Fruit fly (Drosophila melanogaster) whole organism, prepupa: ENCODE results near the gene CG13360.

ENCODE experiments used
- Blimp-1 ChIP-seq: fragments of 200-800 bp; sonication (Bioruptor generic); optimal IDR thresholded peaks from 3 replicates; lab custom pipeline; 2017; ENCODE audit warnings: missing biosample characterization, missing genetic modification characterization, mild to moderate bottlenecking, moderate library complexity, missing genetic modification reagents
- CG10631 ChIP-seq: fragments of 200-800 bp; sonication (Bioruptor generic); optimal IDR thresholded peaks from 2 replicates; lab custom pipeline; 2016; ENCODE audit warnings: missing biosample characterization, missing genetic modification characterization
- CG10669 ChIP-seq: fragments of 200-800 bp; sonication (Bioruptor generic); optimal IDR thresholded peaks from 3 replicates; lab custom pipeline; 2018; ENCODE audit warnings: missing biosample characterization, mild to moderate bottlenecking, missing genetic modification characterization, moderate library complexity
- CG15336 ChIP-seq: fragments of 200-800 bp; sonication (Bioruptor generic); IDR thresholded peaks from 2 replicates; pipeline ENCODE4 v1.3.6; 2022; ENCODE audit warnings: missing biosample characterization, missing genetic modification characterization
- CG1621 ChIP-seq: fragments of 200-800 bp; sonication (Bioruptor generic); optimal IDR thresholded peaks from 3 replicates; lab custom pipeline; 2018; ENCODE audit warnings: missing biosample characterization, mild to moderate bottlenecking, missing genetic modification characterization
- CG16779 ChIP-seq: fragments of 200-800 bp; sonication (Bioruptor generic); optimal IDR thresholded peaks from 3 replicates; lab custom pipeline; 2017; ENCODE audit warnings: missing biosample characterization, mild to moderate bottlenecking, missing genetic modification characterization
- CG3032 ChIP-seq: fragments of 200-800 bp; optimal IDR thresholded peaks from 2 replicates; lab custom pipeline; 2019; ENCODE audit warnings: missing biosample characterization, mild to moderate bottlenecking, missing genetic modification characterization, moderate library complexity
- CG31627 ChIP-seq: fragments of 200-800 bp; sonication (Bioruptor generic); optimal IDR thresholded peaks from 3 replicates; lab custom pipeline; 2016; ENCODE audit warnings: missing biosample characterization, missing genetic modification characterization
- CG3919 ChIP-seq: fragments of 200-800 bp; sonication (Bioruptor generic); optimal IDR thresholded peaks from 3 replicates; lab custom pipeline; 2016; ENCODE audit warnings: missing biosample characterization, missing genetic modification characterization
- CG4318 ChIP-seq: fragments of 200-800 bp; sonication (Bioruptor generic); optimal IDR thresholded peaks from 3 replicates; lab custom pipeline; 2017; ENCODE audit warnings: missing biosample characterization, mild to moderate bottlenecking, missing genetic modification characterization
- CG6163 ChIP-seq: fragments of 200-800 bp; sonication (Bioruptor generic); IDR thresholded peaks from 3 replicates; pipeline ENCODE4 v1.3.6; 2022; ENCODE audit warnings: missing biosample characterization, missing genetic modification characterization
- CG6792 ChIP-seq: fragments of 200-800 bp; sonication (Bioruptor generic); optimal IDR thresholded peaks from 3 replicates; lab custom pipeline; 2016; ENCODE audit warnings: missing biosample characterization, missing genetic modification characterization
- CG6808 ChIP-seq: fragments of 200-800 bp; sonication (Bioruptor generic); optimal IDR thresholded peaks from 3 replicates; lab custom pipeline; 2017; ENCODE audit warnings: missing biosample characterization, missing genetic modification characterization, mild to moderate bottlenecking, moderate library complexity, missing genetic modification reagents
- CG6854 ChIP-seq: fragments of 200-800 bp; sonication (Bioruptor generic); optimal IDR thresholded peaks from 2 replicates; lab custom pipeline; 2017; ENCODE audit warnings: missing biosample characterization, mild to moderate bottlenecking, missing genetic modification characterization
- CG8119 ChIP-seq: fragments of 200-800 bp; sonication (Bioruptor generic); IDR thresholded peaks from 3 replicates; pipeline ENCODE4 v1.3.6; 2022; ENCODE audit warnings: missing biosample characterization, missing genetic modification characterization
- CG8319 ChIP-seq: fragments of 200-800 bp; sonication (Bioruptor generic); optimal IDR thresholded peaks from 3 replicates; lab custom pipeline; 2016; ENCODE audit warnings: missing biosample characterization, missing genetic modification characterization
- CG8632 ChIP-seq: fragments of 200-800 bp; sonication (Bioruptor generic); optimal IDR thresholded peaks from 3 replicates; lab custom pipeline; 2016; ENCODE audit warnings: missing biosample characterization, missing genetic modification characterization
- CG9139 ChIP-seq: fragments of 200-800 bp; sonication (Bioruptor generic); optimal IDR thresholded peaks from 3 replicates; lab custom pipeline; 2017; ENCODE audit warnings: missing biosample characterization, mild to moderate bottlenecking, missing genetic modification characterization
- Eip75B ChIP-seq: fragments of 200-800 bp; sonication (Bioruptor generic); optimal IDR thresholded peaks from 3 replicates; lab custom pipeline; 2016; ENCODE audit warnings: missing biosample characterization, missing genetic modification characterization
- Eip78C ChIP-seq: fragments of 200-800 bp; sonication (Bioruptor generic); peaks from one replicate; lab custom pipeline; 2016; ENCODE audit warnings: missing biosample characterization, missing genetic modification characterization
- Ets21C ChIP-seq: fragments of 200-800 bp; sonication (Bioruptor generic); optimal IDR thresholded peaks from 3 replicates; lab custom pipeline; 2016; ENCODE audit warnings: missing biosample characterization, missing genetic modification characterization
- Gug ChIP-seq: fragments of 200-800 bp; sonication (Bioruptor generic); IDR thresholded peaks from 2 replicates; pipeline ENCODE4 v1.3.6; 2022; ENCODE audit warnings: missing biosample characterization, missing genetic modification characterization
- Hr38 ChIP-seq: sonication (Bioruptor generic); optimal IDR thresholded peaks from 2 replicates; lab custom pipeline; 2016; ENCODE audit warnings: missing biosample characterization, missing genetic modification characterization
- Hr4 ChIP-seq: fragments of 200-800 bp; sonication (Bioruptor generic); optimal IDR thresholded peaks from 3 replicates; lab custom pipeline; 2016; ENCODE audit warnings: missing biosample characterization, missing genetic modification characterization
- Lpt ChIP-seq: fragments of 200-800 bp; sonication (Bioruptor generic); optimal IDR thresholded peaks from 3 replicates; lab custom pipeline; 2016; ENCODE audit warnings: missing biosample characterization, missing genetic modification characterization
- Met ChIP-seq: fragments of 200-800 bp; sonication (Bioruptor generic); optimal IDR thresholded peaks from 3 replicates; lab custom pipeline; 2016; ENCODE audit warnings: missing biosample characterization, missing genetic modification characterization
- Smox ChIP-seq: fragments of 200-800 bp; sonication (Bioruptor generic); optimal IDR thresholded peaks from 3 replicates; lab custom pipeline; 2016; ENCODE audit warnings: missing biosample characterization, missing genetic modification characterization
- Sox102F ChIP-seq: fragments of 200-800 bp; sonication (Bioruptor generic); optimal IDR thresholded peaks from 2 replicates; lab custom pipeline; 2016; ENCODE audit warnings: missing biosample characterization, mild to moderate bottlenecking, missing genetic modification characterization
- Sox14 ChIP-seq: fragments of 200-800 bp; sonication (Bioruptor generic); optimal IDR thresholded peaks from 3 replicates; lab custom pipeline; 2016; ENCODE audit warnings: missing biosample characterization, missing genetic modification characterization
- achi ChIP-seq: fragments of 200-800 bp; sonication (Bioruptor generic); optimal IDR thresholded peaks from 3 replicates; lab custom pipeline; 2016; ENCODE audit warnings: missing biosample characterization, missing genetic modification characterization
- acj6 ChIP-seq: fragments of 200-800 bp; sonication (Bioruptor generic); optimal IDR thresholded peaks from 3 replicates; lab custom pipeline; 2016; ENCODE audit warnings: missing biosample characterization, missing genetic modification characterization
- cyc ChIP-seq: fragments of 200-800 bp; sonication (Bioruptor generic); optimal IDR thresholded peaks from 3 replicates; lab custom pipeline; 2016; ENCODE audit warnings: missing biosample characterization, missing genetic modification characterization
- dac ChIP-seq: fragments of 200-800 bp; sonication (Bioruptor generic); optimal IDR thresholded peaks from 2 replicates; lab custom pipeline; 2017; ENCODE audit warnings: missing biosample characterization, mild to moderate bottlenecking, missing genetic modification characterization
- dsx ChIP-seq: fragments of 200-800 bp; optimal IDR thresholded peaks from 3 replicates; lab custom pipeline; 2019; ENCODE audit warnings: missing biosample characterization, mild to moderate bottlenecking, missing genetic modification characterization, moderate library complexity; ENCODE audit not compliant: poor library complexity, severe bottlenecking
- eg ChIP-seq: fragments of 200-800 bp; sonication (Bioruptor generic); IDR thresholded peaks from 3 replicates; pipeline ENCODE4 v1.3.6; 2022; ENCODE audit warnings: missing biosample characterization, missing genetic modification characterization
- esn ChIP-seq: fragments of 200-800 bp; sonication (Bioruptor generic); optimal IDR thresholded peaks from 2 replicates; lab custom pipeline; 2016; ENCODE audit warnings: missing biosample characterization, mild to moderate bottlenecking, missing genetic modification characterization, moderate library complexity
- fd85E ChIP-seq: fragments of 200-800 bp; sonication (Bioruptor generic); optimal IDR thresholded peaks from 3 replicates; lab custom pipeline; 2016; ENCODE audit warnings: missing biosample characterization, missing genetic modification characterization
- fkh ChIP-seq: fragments of 200-800 bp; sonication (Bioruptor generic); optimal IDR thresholded peaks from 3 replicates; lab custom pipeline; 2017; ENCODE audit warnings: missing biosample characterization, mild to moderate bottlenecking, missing genetic modification characterization, moderate library complexity
- salr ChIP-seq, 2 experiments: fragments of 200-800 bp; sonication (Bioruptor generic); optimal IDR thresholded peaks; 3 replicates each; lab custom pipeline; 2016 to 2018; ENCODE audit warnings: missing biosample characterization in 2 of 2, missing genetic modification characterization in 2 of 2, mild to moderate bottlenecking in 1 of 2
- spab ChIP-seq: fragments of 200-800 bp; sonication (Bioruptor generic); optimal IDR thresholded peaks from 2 replicates; lab custom pipeline; 2017; ENCODE audit warnings: missing biosample characterization, mild to moderate bottlenecking, missing genetic modification characterization, missing genetic modification reagents
- ss ChIP-seq, 2 experiments: fragments of 200-800 bp; sonication (Bioruptor generic); optimal IDR thresholded peaks; 2 replicates in 1 of 2; 3 replicates in 1 of 2; lab custom pipeline; 2017 to 2018; ENCODE audit warnings: mild to moderate bottlenecking in 2 of 2, missing biosample characterization in 2 of 2, missing genetic modification characterization in 2 of 2, moderate library complexity in 1 of 2
- svp ChIP-seq: fragments of 200-800 bp; sonication (Bioruptor generic); peaks from one replicate; lab custom pipeline; 2016; ENCODE audit warnings: missing biosample characterization, missing genetic modification characterization
- topi ChIP-seq: fragments of 200-800 bp; sonication (Bioruptor generic); optimal IDR thresholded peaks from 3 replicates; lab custom pipeline; 2016; ENCODE audit warnings: missing biosample characterization, missing genetic modification characterization
- vri ChIP-seq: fragments of 200-800 bp; sonication (Bioruptor generic); optimal IDR thresholded peaks from 3 replicates; lab custom pipeline; 2016; ENCODE audit warnings: missing biosample characterization, mild to moderate bottlenecking, missing genetic modification characterization

Gene CG13360

DNA sequence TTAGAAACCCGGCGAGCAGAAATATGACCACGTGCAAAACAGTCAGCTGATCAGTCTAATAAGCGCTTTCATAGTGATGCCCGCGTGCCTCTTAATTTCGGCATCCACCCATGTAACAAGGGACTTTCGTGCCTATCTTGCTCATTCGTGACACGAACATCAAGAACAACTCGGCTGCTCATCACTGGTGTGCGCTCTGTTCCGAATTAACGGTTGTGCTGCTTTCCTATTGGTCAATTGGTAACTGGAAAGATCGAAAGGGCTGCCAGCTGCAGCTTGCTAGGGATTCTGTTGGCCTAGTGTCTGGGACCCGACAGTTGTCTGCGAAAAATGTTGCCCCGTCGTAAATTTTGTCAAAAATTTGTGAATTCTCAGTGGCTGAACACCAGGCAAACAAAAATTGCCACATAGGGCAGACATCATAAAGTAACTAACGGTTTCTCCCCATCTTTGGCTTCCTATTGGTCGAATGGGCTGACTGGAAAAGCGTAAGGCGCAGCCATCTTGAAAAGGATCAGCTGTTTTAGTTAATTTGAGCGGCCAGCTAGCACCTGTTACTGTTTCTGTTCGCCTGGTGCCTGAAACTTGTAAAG, 6.6 kb upstream of the CG13360 start:
- TF ChIP-seq dac (GFP tag; lab: Kevin White, UChicago) (no peak), Sox102F (GFP tag; lab: Kevin White, UChicago) (peak; percentile 42), CG8632 (GFP tag; lab: Kevin White, UChicago) (no peak), Sox14 (peak; percentile 58), CG6163 (GFP tag; lab: Robert Waterston, UW) (no peak), achi (GFP tag; lab: Kevin White, UChicago) (no peak), CG16779 (tag; lab: Kevin White, UChicago) (no peak), CG6792 (GFP tag; lab: Kevin White, UChicago) (peak; percentile 1), esn (GFP tag; lab: Kevin White, UChicago) (peak; percentile 46), Gug (GFP tag; lab: Robert Waterston, UW) (no peak), CG10669 (GFP tag; lab: Kevin White, UChicago) (no peak), CG6808 (GFP tag; lab: Kevin White, UChicago) (peak; percentile 34), dsx (GFP tag; lab: Kevin White, UChicago) (peak; percentile 59), topi (GFP tag; lab: Kevin White, UChicago) (peak; percentile 7), salr (GFP tag; optimal IDR thresholded peaks at IDR 0.05; lab: Kevin White, UChicago) (no peak), CG6854 (GFP tag; lab: Kevin White, UChicago) (no peak), Lpt (GFP tag; lab: Kevin White, UChicago) (no peak), CG10631 (GFP tag; lab: Kevin White, UChicago) (no peak), Met (GFP tag; lab: Kevin White, UChicago) (no peak), Hr4 (GFP tag; lab: Kevin White, UChicago) (no peak), CG31627 (GFP tag; lab: Kevin White, UChicago) (no peak), svp (peak; percentile 91), fkh (GFP tag; lab: Kevin White, UChicago) (no peak), CG3032 (tag; lab: Kevin White, UChicago) (no peak), Ets21C (GFP tag; lab: Kevin White, UChicago) (no peak), cyc (no peak), Eip78C (GFP tag; lab: Kevin White, UChicago) (peak; percentile 66), CG8319 (GFP tag; lab: Kevin White, UChicago) (no peak), ss (GFP tag; optimal IDR thresholded peaks at IDR 0.05; lab: Kevin White, UChicago) (peak in 1 of 2 experiments; percentile 42), Smox (GFP tag; lab: Kevin White, UChicago) (peak; percentile 6), spab (GFP tag; lab: Kevin White, UChicago) (no peak), CG15336 (GFP tag; lab: Robert Waterston, UW) (peak; percentile 9; the same call in 1 of the 2 replicates), Blimp-1 (GFP tag; lab: Kevin White, UChicago) (no peak), acj6 (GFP tag; lab: Kevin White, UChicago) (no peak), CG8119 (GFP tag; lab: Robert Waterston, UW) (no peak), CG4318 (no peak), Eip75B (GFP tag; lab: Kevin White, UChicago) (peak; percentile 36), CG9139 (GFP tag; lab: Kevin White, UChicago) (no peak), Hr38 (GFP tag; lab: Kevin White, UChicago) (no peak), CG1621 (peak; percentile 24), fd85E (GFP tag; lab: Kevin White, UChicago) (no peak), eg (0 out of 3 replicates have a peak, but pooled peaks have one; percentile 10), CG3919 (peak; percentile 35), vri (GFP tag; lab: Kevin White, UChicago) (peak; percentile 91)
